Worm (Caenorhabditis elegans) whole organism, late embryonic: ENCODE results near the gene K09C8.8.

ENCODE experiments used
- F13H6.1 ChIP-seq: sonication (generic microtip); optimal IDR thresholded peaks from 2 replicates; lab custom pipeline; 2016; ENCODE audit warnings: missing genetic modification characterization, missing compliant biosample characterization
- T23F11.4 ChIP-seq: fragments of 200-800 bp; sonication (Bioruptor generic); optimal IDR thresholded peaks from 2 replicates; lab custom pipeline; 2018; ENCODE audit warnings: mild to moderate bottlenecking, missing genetic modification characterization, missing compliant biosample characterization
- dve-1 ChIP-seq: sonication (generic microtip); optimal IDR thresholded peaks from 2 replicates; lab custom pipeline; 2017; ENCODE audit warnings: antibody characterized with exemption, mild to moderate bottlenecking, missing genetic modification characterization, missing compliant biosample characterization
- fax-1 ChIP-seq: sonication (generic microtip); optimal IDR thresholded peaks from 2 replicates; lab custom pipeline; 2016; ENCODE audit warnings: missing genotype, missing genetic modification characterization, missing compliant biosample characterization
- hlh-13 ChIP-seq: fragments of 200-800 bp; sonication (Bioruptor generic); optimal IDR thresholded peaks from 2 replicates; lab custom pipeline; 2018; ENCODE audit warnings: mild to moderate bottlenecking, missing genetic modification characterization, missing compliant biosample characterization
- lim-6 ChIP-seq: sonication (generic microtip); optimal IDR thresholded peaks from 2 replicates; lab custom pipeline; 2016; ENCODE audit warnings: missing genetic modification characterization, missing compliant biosample characterization
- madf-2 ChIP-seq: sonication (generic microtip); optimal IDR thresholded peaks from 2 replicates; lab custom pipeline; 2017; ENCODE audit warnings: missing genetic modification characterization, missing compliant biosample characterization
- mec-3 ChIP-seq: sonication (generic microtip); optimal IDR thresholded peaks from 2 replicates; lab custom pipeline; 2016; ENCODE audit warnings: borderline replicate concordance, missing genetic modification characterization, missing compliant biosample characterization
- nfya-1 ChIP-seq: sonication (generic microtip); optimal IDR thresholded peaks from 2 replicates; lab custom pipeline; 2017; ENCODE audit warnings: missing genetic modification characterization, mild to moderate bottlenecking, missing compliant biosample characterization, antibody characterized with exemption, moderate library complexity
- nhr-11 ChIP-seq: fragments of 150-350 bp; optimal IDR thresholded peaks from 2 replicates; lab custom pipeline; 2014; ENCODE audit warnings: missing biosample characterization, missing genetic modification characterization
- pha-2 ChIP-seq: sonication (generic microtip); optimal IDR thresholded peaks from 2 replicates; lab custom pipeline; 2017; ENCODE audit warnings: mild to moderate bottlenecking, missing genetic modification characterization, missing compliant biosample characterization
- tbx-7 ChIP-seq: sonication (generic microtip); optimal IDR thresholded peaks from 2 replicates; lab custom pipeline; 2016; ENCODE audit warnings: missing genotype, missing genetic modification characterization, missing compliant biosample characterization
- unc-86 ChIP-seq: sonication (generic microtip); optimal IDR thresholded peaks from 2 replicates; lab custom pipeline; 2016; ENCODE audit warnings: missing genetic modification characterization, missing compliant biosample characterization

ce11 chrX:11016100-11016499 lies 45.4 kb downstream of the K09C8.8 start, which contains the start of gene egl-15:
- TF ChIP-seq fax-1 (tag; lab: Kevin White, UChicago) (no peak), pha-2 (tag; lab: Kevin White, UChicago) (no peak), tbx-7 (tag; lab: Kevin White, UChicago) (no peak), mec-3 (tag; lab: Kevin White, UChicago) (no peak), dve-1 (tag; lab: Kevin White, UChicago) (no peak), hlh-13 (GFP tag; lab: Kevin White, UChicago) (no peak), nhr-11 (tag; lab: Kevin White, UChicago) (no peak), T23F11.4 (GFP tag; lab: Kevin White, UChicago) (no peak), F13H6.1 (no peak), nfya-1 (tag; lab: Kevin White, UChicago) (no peak), lim-6 (no peak), unc-86 (tag; lab: Kevin White, UChicago) (no peak), madf-2 (tag; lab: Kevin White, UChicago) (no peak)
